Fruit fly (Drosophila melanogaster) whole organism, embryonic: ENCODE results near the gene CG46310.
A peak's percentile ranks its signal among the peaks of the same experiment; 100 is the strongest.

Experiments used
- Ada2b ChIP-seq: fragments of 200-800 bp; sonication (Bioruptor generic); IDR thresholded peaks from 2 replicates; pipeline ENCODE4 v1.3.6; 2022; ENCODE audit warnings: missing biosample characterization, missing genetic modification characterization
- Atf-2 ChIP-seq: fragments of 200-800 bp; sonication (Bioruptor generic); optimal IDR thresholded peaks from 2 replicates; lab custom pipeline; 2016; ENCODE audit warnings: missing biosample characterization, missing genetic modification characterization
- Blimp-1 ChIP-seq: fragments of 200-800 bp; sonication (Bioruptor generic); optimal IDR thresholded peaks from 3 replicates; lab custom pipeline; 2018; ENCODE audit warnings: missing biosample characterization, missing genetic modification characterization, mild to moderate bottlenecking, moderate library complexity, missing genetic modification reagents
- BtbVII ChIP-seq: fragments of 200-800 bp; sonication (Bioruptor generic); optimal IDR thresholded peaks from 3 replicates; lab custom pipeline; 2017; ENCODE audit warnings: missing biosample characterization, mild to moderate bottlenecking, missing genetic modification characterization
- CG10274 ChIP-seq: fragments of 200-800 bp; sonication (Bioruptor generic); optimal IDR thresholded peaks from 3 replicates; lab custom pipeline; 2017; ENCODE audit warnings: missing biosample characterization, mild to moderate bottlenecking, missing genetic modification characterization
- CG11504 ChIP-seq: fragments of 200-800 bp; sonication (Bioruptor generic); optimal IDR thresholded peaks from 3 replicates; lab custom pipeline; 2019; ENCODE audit warnings: missing biosample characterization, mild to moderate bottlenecking, missing genetic modification characterization, moderate library complexity
- CG2120 ChIP-seq: fragments of 200-800 bp; sonication (Bioruptor generic); optimal IDR thresholded peaks from 3 replicates; lab custom pipeline; 2016; ENCODE audit warnings: missing biosample characterization, missing genetic modification characterization
- CG2712 ChIP-seq: fragments of 200-800 bp; optimal IDR thresholded peaks from 3 replicates; lab custom pipeline; 2019; ENCODE audit warnings: missing biosample characterization, mild to moderate bottlenecking, missing genetic modification characterization, moderate library complexity
- CG32767 ChIP-seq: fragments of 200-800 bp; sonication (Bioruptor generic); IDR thresholded peaks from 2 replicates; pipeline ENCODE4 v1.3.6; 2022; ENCODE audit warnings: missing biosample characterization, missing genetic modification characterization
- CG4820 ChIP-seq: fragments of 200-800 bp; sonication (Bioruptor generic); optimal IDR thresholded peaks from 3 replicates; lab custom pipeline; 2016; ENCODE audit warnings: missing biosample characterization, missing genetic modification characterization
- CG4854 ChIP-seq: fragments of 200-800 bp; sonication (Bioruptor generic); optimal IDR thresholded peaks from 2 replicates; lab custom pipeline; 2016; ENCODE audit warnings: missing biosample characterization, missing genetic modification characterization, inconsistent platforms
- CG7963 ChIP-seq: fragments of 200-800 bp; sonication (Bioruptor generic); IDR thresholded peaks from 3 replicates; pipeline ENCODE4 v1.3.6; 2022; ENCODE audit warnings: missing biosample characterization, missing genetic modification characterization; ENCODE audit not compliant: partially characterized antibody
- CG8281 ChIP-seq: fragments of 200-800 bp; sonication (Bioruptor generic); optimal IDR thresholded peaks from 2 replicates; lab custom pipeline; 2018; ENCODE audit warnings: missing biosample characterization, mild to moderate bottlenecking, missing genetic modification characterization, moderate library complexity
- CG8478 ChIP-seq: fragments of >200 bp; optimal IDR thresholded peaks from 2 replicates; lab custom pipeline; 2018
- CG9609 ChIP-seq: fragments of 200-800 bp; sonication (Bioruptor generic); optimal IDR thresholded peaks from 3 replicates; lab custom pipeline; 2016; ENCODE audit warnings: missing biosample characterization, missing genetic modification characterization
- Dbx ChIP-seq: fragments of 200-800 bp; sonication (Bioruptor generic); IDR thresholded peaks from 3 replicates; pipeline ENCODE4 v1.3.6; 2022; ENCODE audit warnings: missing biosample characterization, missing genetic modification characterization
- Dip3 ChIP-seq: fragments of 200-800 bp; sonication (Bioruptor generic); optimal IDR thresholded peaks from 3 replicates; lab custom pipeline; 2016; ENCODE audit warnings: missing biosample characterization, missing genetic modification characterization
- Doc2 ChIP-seq: fragments of 200-800 bp; sonication (Bioruptor generic); IDR thresholded peaks from 2 replicates; pipeline ENCODE4 v1.3.6; 2022; ENCODE audit warnings: missing biosample characterization, missing genetic modification characterization
- Elba2 ChIP-seq: fragments of 200-800 bp; sonication (Bioruptor generic); optimal IDR thresholded peaks from 3 replicates; lab custom pipeline; 2016; ENCODE audit warnings: missing biosample characterization, missing genetic modification characterization
- Fer3 ChIP-seq: fragments of 200-800 bp; sonication (Bioruptor generic); optimal IDR thresholded peaks from 2 replicates; lab custom pipeline; 2018; ENCODE audit warnings: missing biosample characterization, mild to moderate bottlenecking, missing genetic modification characterization, moderate library complexity
- Hr3 ChIP-seq: fragments of 200-800 bp; sonication (Bioruptor generic); optimal IDR thresholded peaks from 3 replicates; lab custom pipeline; 2016; ENCODE audit warnings: missing biosample characterization, missing genetic modification characterization
- Kr ChIP-seq: fragments of 200-800 bp; sonication (Bioruptor generic); optimal IDR thresholded peaks from 2 replicates; lab custom pipeline; 2017; ENCODE audit warnings: missing biosample characterization, mild to moderate bottlenecking, missing genetic modification characterization
- Med ChIP-seq: fragments of 200-800 bp; sonication (Bioruptor generic); peaks from one replicate; lab custom pipeline; 2016; ENCODE audit warnings: missing biosample characterization, missing genetic modification characterization, mild to moderate bottlenecking, inconsistent platforms, moderate library complexity
- NFAT ChIP-seq: fragments of 200-800 bp; sonication (Bioruptor generic); IDR thresholded peaks from 2 replicates; pipeline ENCODE4 v1.3.6; 2022; ENCODE audit warnings: missing biosample characterization, missing genetic modification characterization
- Ptx1 ChIP-seq: fragments of 200-800 bp; sonication (Bioruptor generic); IDR thresholded peaks from 2 replicates; pipeline ENCODE4 v1.3.6; 2022; ENCODE audit warnings: missing biosample characterization, missing genetic modification characterization
- TFAM ChIP-seq: fragments of 200-800 bp; sonication (Bioruptor generic); optimal IDR thresholded peaks from 2 replicates; lab custom pipeline; 2017; ENCODE audit warnings: missing biosample characterization, missing genetic modification characterization, inconsistent platforms
- Tbp ChIP-seq: fragments of >200 bp; optimal IDR thresholded peaks from 2 replicates; lab custom pipeline; 2018; ENCODE audit warnings: missing biosample characterization, missing genetic modification characterization
- Usf ChIP-seq: fragments of 200-800 bp; sonication (Bioruptor generic); optimal IDR thresholded peaks from 2 replicates; lab custom pipeline; 2017; ENCODE audit warnings: missing genotype, missing biosample characterization, missing genetic modification characterization
- Xrp1 ChIP-seq: fragments of 200-800 bp; sonication (Bioruptor generic); IDR thresholded peaks from 2 replicates; pipeline ENCODE4 v1.3.6; 2022; ENCODE audit warnings: missing biosample characterization, missing genetic modification characterization
- abd-A ChIP-seq: fragments of 200-800 bp; sonication (Bioruptor generic); optimal IDR thresholded peaks from 3 replicates; lab custom pipeline; 2019; ENCODE audit warnings: missing biosample characterization, mild to moderate bottlenecking, missing genetic modification characterization, moderate library complexity
- bcd ChIP-seq: fragments of 200-800 bp; sonication (Bioruptor generic); optimal IDR thresholded peaks from 2 replicates; lab custom pipeline; 2017; ENCODE audit warnings: missing biosample characterization, mild to moderate bottlenecking, missing genetic modification characterization
- bowl ChIP-seq: fragments of 200-800 bp; sonication (Bioruptor generic); IDR thresholded peaks from 2 replicates; pipeline ENCODE4 v1.3.6; 2022; ENCODE audit warnings: missing biosample characterization, missing genetic modification characterization
- btn ChIP-seq: fragments of 200-800 bp; sonication (Bioruptor generic); optimal IDR thresholded peaks from 2 replicates; lab custom pipeline; 2016; ENCODE audit warnings: missing biosample characterization, missing genetic modification characterization
- cas ChIP-seq: fragments of 200-800 bp; sonication (Bioruptor generic); IDR thresholded peaks from 2 replicates; pipeline ENCODE4 v1.3.6; 2022; ENCODE audit warnings: missing biosample characterization, missing genetic modification characterization
- ci ChIP-seq: fragments of 200-800 bp; sonication (Bioruptor generic); IDR thresholded peaks from 3 replicates; pipeline ENCODE4 v1.3.6; 2022; ENCODE audit warnings: missing biosample characterization, missing genetic modification characterization
- da ChIP-seq: fragments of 200-800 bp; sonication (Bioruptor generic); optimal IDR thresholded peaks from 2 replicates; lab custom pipeline; 2016; ENCODE audit warnings: missing biosample characterization, missing genetic modification characterization
- danr ChIP-seq: fragments of 200-800 bp; sonication (Bioruptor generic); IDR thresholded peaks from 2 replicates; pipeline ENCODE4 v1.3.6; 2022; ENCODE audit warnings: missing biosample characterization, missing genetic modification characterization
- exex ChIP-seq: fragments of 200-800 bp; sonication (Bioruptor generic); optimal IDR thresholded peaks from 4 replicates; lab custom pipeline; 2018; ENCODE audit warnings: missing biosample characterization, mild to moderate bottlenecking, missing genetic modification characterization, moderate library complexity
- gcm ChIP-seq: fragments of 200-800 bp; sonication (Bioruptor generic); optimal IDR thresholded peaks from 2 replicates; lab custom pipeline; 2019; ENCODE audit warnings: missing biosample characterization, mild to moderate bottlenecking, missing genetic modification characterization, moderate library complexity
- gem ChIP-seq: fragments of 200-800 bp; sonication (Bioruptor generic); optimal IDR thresholded peaks from 2 replicates; lab custom pipeline; 2019; ENCODE audit warnings: missing biosample characterization, mild to moderate bottlenecking, missing genetic modification characterization, moderate library complexity
- hkb ChIP-seq, 2 experiments: fragments of 200-800 bp in 1 of 2; fragments of >200 bp in 1 of 2; sonication (Bioruptor generic) in 1 of 2; IDR thresholded peaks in 1 of 2; optimal IDR thresholded peaks in 1 of 2; 2 replicates each; pipeline versions ENCODE4 v1.3.6 to Lab custom; 2017 to 2022; ENCODE audit warnings: missing biosample characterization in 1 of 2, missing genetic modification characterization in 1 of 2
- nerfin-1 ChIP-seq: fragments of 200-800 bp; sonication (Bioruptor generic); optimal IDR thresholded peaks from 3 replicates; lab custom pipeline; 2019; ENCODE audit warnings: missing biosample characterization, mild to moderate bottlenecking, missing genetic modification characterization, moderate library complexity
- onecut ChIP-seq: fragments of 200-800 bp; sonication (Bioruptor generic); IDR thresholded peaks from 2 replicates; pipeline ENCODE4 v1.3.6; 2022; ENCODE audit warnings: missing biosample characterization, missing genetic modification characterization
- pho ChIP-seq: fragments of 200-800 bp; sonication (Bioruptor generic); optimal IDR thresholded peaks from 2 replicates; lab custom pipeline; 2016; ENCODE audit warnings: missing biosample characterization, missing genetic modification characterization
- run ChIP-seq: fragments of 200-800 bp; sonication (Bioruptor generic); optimal IDR thresholded peaks from 3 replicates; lab custom pipeline; 2018; ENCODE audit warnings: missing biosample characterization, mild to moderate bottlenecking, missing genetic modification characterization
- sens-2 ChIP-seq: fragments of 200-800 bp; sonication (Bioruptor generic); IDR thresholded peaks from 2 replicates; pipeline ENCODE4 v1.3.6; 2022; ENCODE audit warnings: missing biosample characterization, missing genetic modification characterization
- sima ChIP-seq: fragments of 200-800 bp; sonication (Bioruptor generic); optimal IDR thresholded peaks from 2 replicates; lab custom pipeline; 2016; ENCODE audit warnings: missing biosample characterization, missing genetic modification characterization
- sob ChIP-seq: fragments of 200-800 bp; sonication (Bioruptor generic); IDR thresholded peaks from 2 replicates; pipeline ENCODE4 v1.3.6; 2022; ENCODE audit warnings: missing biosample characterization, missing genetic modification characterization
- tna ChIP-seq: fragments of 200-800 bp; sonication (Bioruptor generic); IDR thresholded peaks from 2 replicates; pipeline ENCODE4 v1.3.6; 2022; ENCODE audit warnings: missing biosample characterization, missing genetic modification characterization; ENCODE audit not compliant: partially characterized antibody
- tup ChIP-seq: fragments of 200-800 bp; sonication (Bioruptor generic); optimal IDR thresholded peaks from 2 replicates; lab custom pipeline; 2016; ENCODE audit warnings: missing biosample characterization, mild to moderate bottlenecking, missing genetic modification characterization, moderate library complexity

CG46310 gene

dm6 chr3R:23225266-23225665 is 51.6 kb downstream of the CG46310 start (continued):
- TF ChIP-seq Blimp-1 (GFP tag; lab: Kevin White, UChicago) (no peak), sob (GFP tag; lab: Robert Waterston, UW) (peak; percentile 64; the same call in 1 of the 2 replicates), nerfin-1 (tag; lab: Kevin White, UChicago) (no peak)

- TF ChIP-seq bcd (GFP tag; lab: Kevin White, UChicago) = no peak
- no peak for TF ChIP-seq Doc2 (GFP tag; lab: Robert Waterston, UW)
- 0 out of 2 replicates have a peak, but pooled peaks have one; percentile 10 for TF ChIP-seq onecut (GFP tag; lab: Robert Waterston, UW)
- 0 out of 2 replicates have a peak, but pooled peaks have one; percentile 40 for TF ChIP-seq NFAT (GFP tag; lab: Robert Waterston, UW)
- TF ChIP-seq CG32767 = no peak
- no peak for TF ChIP-seq gem (tag; lab: Kevin White, UChicago)
- no peak for TF ChIP-seq Xrp1
- TF ChIP-seq bowl = no peak
- TF ChIP-seq run (tag; lab: Kevin White, UChicago) = no peak
- no peak for TF ChIP-seq Atf-2 (GFP tag; lab: Kevin White, UChicago)
- peak; percentile 18 for TF ChIP-seq BtbVII (GFP tag; lab: Kevin White, UChicago)
- no peak for TF ChIP-seq btn (GFP tag; lab: Kevin White, UChicago)
- peak; percentile 96 for TF ChIP-seq exex
- TF ChIP-seq Ada2b = no peak
- TF ChIP-seq CG9609 (GFP tag; lab: Kevin White, UChicago) = no peak
- TF ChIP-seq tna (GFP tag; lab: Robert Waterston, UW) = peak; percentile 35
- TF ChIP-seq Dbx = peak; percentile 50; the same call in 1 of the 3 replicates
- TF ChIP-seq TFAM = no peak
- no peak for TF ChIP-seq Hr3
- TF ChIP-seq CG10274 = no peak
- TF ChIP-seq Med = peak; percentile 88
- TF ChIP-seq da (GFP tag; lab: Kevin White, UChicago) = no peak
- TF ChIP-seq danr (GFP tag; lab: Robert Waterston, UW) = no peak
- TF ChIP-seq hkb (optimal IDR thresholded peaks at IDR 0.05; lab: Kevin White, UChicago) = no peak
- TF ChIP-seq hkb (GFP tag; IDR thresholded peaks at IDR 0.05; lab: Robert Waterston, UW) = peak; percentile 65
- no peak for TF ChIP-seq cas (GFP tag; lab: Robert Waterston, UW)
- TF ChIP-seq Kr (GFP tag; lab: Kevin White, UChicago) = no peak
- TF ChIP-seq CG8478 (lab: Kevin White, UChicago) = no peak
- TF ChIP-seq CG11504 = no peak
- no peak for TF ChIP-seq CG4854 (GFP tag; lab: Kevin White, UChicago)
- TF ChIP-seq Fer3 (tag; lab: Kevin White, UChicago) = no peak
- no peak for TF ChIP-seq pho (GFP tag; lab: Kevin White, UChicago)
- no peak for TF ChIP-seq CG7963 (GFP tag; lab: Robert Waterston, UW)
- TF ChIP-seq CG2120 = peak; percentile 40
- no peak for TF ChIP-seq Dip3 (GFP tag; lab: Kevin White, UChicago)
- no peak for TF ChIP-seq CG4820 (GFP tag; lab: Kevin White, UChicago)
- no peak for TF ChIP-seq Ptx1 (GFP tag; lab: Robert Waterston, UW)
- no peak; the same call in 1 of the 3 replicates for TF ChIP-seq ci
- TF ChIP-seq CG8281 (tag; lab: Kevin White, UChicago) = no peak
- TF ChIP-seq sima = no peak
- peak; percentile 93 for TF ChIP-seq abd-A
- TF ChIP-seq gcm = no peak
- TF ChIP-seq CG2712 (tag; lab: Kevin White, UChicago) = no peak
- TF ChIP-seq Tbp = no peak
- no peak for TF ChIP-seq sens-2 (GFP tag; lab: Robert Waterston, UW)
- no peak for TF ChIP-seq Usf
- TF ChIP-seq tup = no peak
- no peak for TF ChIP-seq Elba2 (GFP tag; lab: Kevin White, UChicago)
Measured at dm6 chr3R:23226521-23227039, 52.9 kb downstream of the CG46310 start, which contains the start of gene cnc. cnc (minus strand) TSS chr3R:23226711.
